Worm (Caenorhabditis elegans) whole organism, late embryonic: Measurements from ENCODE around the gene C23H3.5.
A peak's percentile ranks its signal among the peaks of the same experiment; 100 is the strongest.

Source experiments
- C08G9.2 ChIP-seq: sonication (generic microtip); optimal IDR thresholded peaks from 2 replicates; lab custom pipeline; 2016; ENCODE audit warnings: mild to moderate bottlenecking, missing genetic modification characterization, moderate library complexity, missing compliant biosample characterization
- F13H6.1 ChIP-seq: sonication (generic microtip); optimal IDR thresholded peaks from 2 replicates; lab custom pipeline; 2016; ENCODE audit warnings: missing genetic modification characterization, missing compliant biosample characterization
- K02D7.2 ChIP-seq: sonication (generic microtip); optimal IDR thresholded peaks from 2 replicates; lab custom pipeline; 2017; ENCODE audit warnings: mild to moderate bottlenecking, missing genetic modification characterization, missing compliant biosample characterization
- Y22D7AL.16 ChIP-seq: sonication (generic microtip); optimal IDR thresholded peaks from 2 replicates; lab custom pipeline; 2016; ENCODE audit warnings: missing genetic modification characterization, missing compliant biosample characterization
- ahr-1 ChIP-seq: sonication (generic microtip); optimal IDR thresholded peaks from 2 replicates; lab custom pipeline; 2016; ENCODE audit warnings: missing genetic modification characterization, missing compliant biosample characterization
- ama-1 ChIP-seq: fragments of 150-350 bp; optimal IDR thresholded peaks from 2 replicates; lab custom pipeline; 2014
- ceh-18 ChIP-seq: sonication (generic microtip); optimal IDR thresholded peaks from 2 replicates; lab custom pipeline; 2016; ENCODE audit warnings: missing genetic modification characterization, missing compliant biosample characterization
- ceh-19 ChIP-seq: fragments of 200-800 bp; sonication (Bioruptor generic); optimal IDR thresholded peaks from 2 replicates; lab custom pipeline; 2018; ENCODE audit warnings: mild to moderate bottlenecking, missing genetic modification characterization, missing compliant biosample characterization
- ceh-22 ChIP-seq: sonication (generic microtip); optimal IDR thresholded peaks from 2 replicates; lab custom pipeline; 2017; ENCODE audit warnings: missing biosample characterization, missing genetic modification characterization
- ceh-34 ChIP-seq: sonication (generic microtip); optimal IDR thresholded peaks from 2 replicates; lab custom pipeline; 2016; ENCODE audit warnings: mild to moderate bottlenecking, missing genetic modification characterization, missing compliant biosample characterization
- ceh-6 ChIP-seq: fragments of 200-800 bp; sonication (Bioruptor generic); optimal IDR thresholded peaks from 2 replicates; lab custom pipeline; 2018; ENCODE audit warnings: mild to moderate bottlenecking, missing genetic modification characterization, missing compliant biosample characterization
- dve-1 ChIP-seq: sonication (generic microtip); optimal IDR thresholded peaks from 2 replicates; lab custom pipeline; 2017; ENCODE audit warnings: antibody characterized with exemption, mild to moderate bottlenecking, missing genetic modification characterization, missing compliant biosample characterization
- elt-2 ChIP-seq: sonication (generic microtip); optimal IDR thresholded peaks from 2 replicates; lab custom pipeline; 2016; ENCODE audit warnings: missing genetic modification reagents, missing genetic modification characterization, missing compliant biosample characterization
- elt-4 ChIP-seq: sonication (generic microtip); optimal IDR thresholded peaks from 2 replicates; lab custom pipeline; 2016; ENCODE audit warnings: missing genetic modification characterization, missing compliant biosample characterization
- ets-4 ChIP-seq: sonication (generic microtip); optimal IDR thresholded peaks from 2 replicates; lab custom pipeline; 2016; ENCODE audit warnings: missing genetic modification characterization, missing compliant biosample characterization
- fkh-10 ChIP-seq: fragments of 150-350 bp; optimal IDR thresholded peaks from 2 replicates; lab custom pipeline; 2014; ENCODE audit warnings: missing biosample characterization, missing genetic modification reagents, missing genetic modification characterization
- fkh-6 ChIP-seq: sonication (generic microtip); optimal IDR thresholded peaks from 2 replicates; lab custom pipeline; 2016; ENCODE audit warnings: missing genetic modification characterization, missing compliant biosample characterization
- hlh-6 ChIP-seq: sonication (generic microtip); optimal IDR thresholded peaks from 2 replicates; lab custom pipeline; 2016; ENCODE audit warnings: missing genotype, missing genetic modification characterization, missing compliant biosample characterization
- hlh-8 ChIP-seq: sonication (generic microtip); optimal IDR thresholded peaks from 2 replicates; lab custom pipeline; 2016; ENCODE audit warnings: missing genotype, missing genetic modification characterization, missing compliant biosample characterization
- lim-6 ChIP-seq: sonication (generic microtip); optimal IDR thresholded peaks from 2 replicates; lab custom pipeline; 2016; ENCODE audit warnings: missing genetic modification characterization, missing compliant biosample characterization
- lin-11 ChIP-seq: fragments of 200-800 bp; sonication (Bioruptor generic); optimal IDR thresholded peaks from 2 replicates; lab custom pipeline; 2018; ENCODE audit warnings: mild to moderate bottlenecking, missing genetic modification characterization, missing compliant biosample characterization
- nfya-1 ChIP-seq: sonication (generic microtip); optimal IDR thresholded peaks from 2 replicates; lab custom pipeline; 2017; ENCODE audit warnings: missing genetic modification characterization, mild to moderate bottlenecking, missing compliant biosample characterization, antibody characterized with exemption, moderate library complexity
- nhr-11 ChIP-seq: fragments of 150-350 bp; optimal IDR thresholded peaks from 2 replicates; lab custom pipeline; 2014; ENCODE audit warnings: missing biosample characterization, missing genetic modification characterization
- npax-4 ChIP-seq: sonication (generic microtip); optimal IDR thresholded peaks from 2 replicates; lab custom pipeline; 2016; ENCODE audit warnings: missing genetic modification characterization, missing compliant biosample characterization
- odd-2 ChIP-seq: sonication (generic microtip); optimal IDR thresholded peaks from 2 replicates; lab custom pipeline; 2017; ENCODE audit warnings: antibody characterized with exemption, mild to moderate bottlenecking, missing genetic modification characterization, missing compliant biosample characterization
- pax-1 ChIP-seq: fragments of 150-350 bp; optimal IDR thresholded peaks from 2 replicates; lab custom pipeline; 2014; ENCODE audit warnings: missing biosample characterization, missing genetic modification characterization
- pha-2 ChIP-seq: sonication (generic microtip); optimal IDR thresholded peaks from 2 replicates; lab custom pipeline; 2017; ENCODE audit warnings: mild to moderate bottlenecking, missing genetic modification characterization, missing compliant biosample characterization
- pros-1 ChIP-seq: fragments of 150-350 bp; optimal IDR thresholded peaks from 2 replicates; lab custom pipeline; 2014; ENCODE audit warnings: missing biosample characterization, missing genetic modification reagents, missing genetic modification characterization
- sdc-2 ChIP-seq: sonication (generic microtip); optimal IDR thresholded peaks from 2 replicates; lab custom pipeline; 2016; ENCODE audit warnings: missing genotype, missing genetic modification characterization, missing compliant biosample characterization
- sox-4 ChIP-seq: sonication (generic microtip); optimal IDR thresholded peaks from 2 replicates; lab custom pipeline; 2017; ENCODE audit warnings: mild to moderate bottlenecking, missing genetic modification characterization, inconsistent platforms, missing compliant biosample characterization
- ttx-3 ChIP-seq: sonication (generic microtip); optimal IDR thresholded peaks from 2 replicates; lab custom pipeline; 2016; ENCODE audit warnings: missing genetic modification reagents, missing genetic modification characterization, missing compliant biosample characterization
- unc-42 ChIP-seq: sonication (generic microtip); optimal IDR thresholded peaks from 2 replicates; lab custom pipeline; 2016; ENCODE audit warnings: missing genotype, missing genetic modification characterization, missing compliant biosample characterization
- unc-55 ChIP-seq: sonication (generic microtip); optimal IDR thresholded peaks from 2 replicates; lab custom pipeline; 2017; ENCODE audit warnings: missing biosample characterization, missing genetic modification reagents, missing genetic modification characterization
- zip-5 ChIP-seq: sonication (generic microtip); optimal IDR thresholded peaks from 2 replicates; lab custom pipeline; 2016; ENCODE audit warnings: missing genetic modification characterization, missing compliant biosample characterization

The C23H3.5 gene

DNA sequence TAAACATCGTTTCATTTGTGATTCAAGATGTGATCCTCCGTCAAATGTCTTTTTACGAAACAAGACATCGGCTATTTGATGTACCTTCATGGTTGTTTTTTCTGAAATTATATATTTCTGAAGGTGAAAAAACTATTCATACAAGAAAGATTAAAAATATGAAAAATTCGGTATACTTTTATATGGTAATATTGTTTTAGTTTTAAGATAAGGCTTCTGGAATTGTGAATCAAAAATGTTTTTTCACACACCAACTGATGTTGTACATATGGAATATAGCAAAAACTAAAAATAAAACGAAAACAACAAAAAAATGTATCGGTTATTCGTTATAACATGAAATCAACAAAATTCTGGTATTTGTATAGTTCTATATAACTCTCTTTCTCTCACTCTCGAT lies 10.2 kb upstream of the C23H3.5 start, which contains the start of gene F23F1.6:
Gene F23F1.6, minus strand, starts transcription at position 101 of the 400 bp plus-strand sequence.
- TF ChIP-seq ceh-18 (tag; lab: Kevin White, UChicago) (no peak), hlh-8 (tag; lab: Kevin White, UChicago) (no peak), zip-5 (no peak), fkh-6 (tag; lab: Kevin White, UChicago) (no peak), ahr-1 (no peak), npax-4 (tag; lab: Kevin White, UChicago) (no peak), elt-2 (tag; lab: Kevin White, UChicago) (no peak), unc-55 (GFP tag; lab: Kevin White, UChicago) (no peak), hlh-6 (tag; lab: Kevin White, UChicago) (no peak), pha-2 (no peak), sdc-2 (tag; lab: Kevin White, UChicago) (no peak)
- TF ChIP-seq, all 69 proteins: peak for 0

DNA sequence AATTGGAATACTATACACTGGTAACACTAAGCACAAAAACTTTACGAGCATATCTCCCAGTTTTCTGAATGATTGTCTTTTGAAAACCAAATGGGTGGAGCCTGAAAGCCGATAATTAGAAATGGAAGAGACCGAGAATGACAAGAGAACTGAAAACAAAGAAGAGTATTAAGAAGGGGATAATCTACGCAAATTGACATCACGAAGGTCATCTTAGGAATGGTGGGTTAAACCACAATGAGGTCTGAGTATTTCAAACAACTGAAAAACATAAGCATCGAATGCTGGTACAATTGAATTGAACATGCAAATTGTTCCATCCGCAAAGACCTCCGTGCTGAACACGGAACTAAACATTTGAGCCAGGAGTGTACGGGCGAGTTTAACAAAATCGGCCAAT lies 7.9 kb upstream of the C23H3.5 start, which contains the start of gene spp-24:
Gene spp-24, minus strand, starts transcription at position 101 of the 400 bp plus-strand sequence.
- TF ChIP-seq odd-2 (tag; lab: Kevin White, UChicago) = no peak
- no peak for TF ChIP-seq ttx-3 (tag; lab: Kevin White, UChicago)
- no peak for TF ChIP-seq lin-11
- no peak for TF ChIP-seq elt-2 (tag; lab: Kevin White, UChicago)

DNA sequence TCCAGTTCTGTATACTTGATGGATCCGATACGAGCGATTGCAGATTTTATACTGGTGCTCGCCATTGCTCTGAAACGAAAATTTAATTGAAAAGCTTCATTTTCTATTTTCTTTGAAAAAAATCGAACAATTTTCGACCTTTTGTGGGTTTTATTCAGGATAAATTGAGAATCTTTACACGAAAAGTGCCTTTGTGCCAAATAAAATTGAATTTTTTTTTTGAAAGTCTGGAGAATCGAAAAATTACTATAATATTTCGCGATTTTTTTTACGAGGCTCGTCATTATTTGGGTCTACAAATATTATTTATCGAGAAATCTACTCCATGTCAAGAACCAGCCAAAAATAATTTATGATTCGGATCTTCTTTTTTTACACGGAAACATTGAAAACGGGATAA lies 5.5 kb upstream of the C23H3.5 start, which contains the start of gene F23F1.10:
Gene F23F1.10, minus strand, starts transcription at position 69 of the 400 bp plus-strand sequence.
- TF ChIP-seq zip-5 (no peak), ama-1 (no peak), ceh-34 (tag; lab: Kevin White, UChicago) (no peak)

DNA sequence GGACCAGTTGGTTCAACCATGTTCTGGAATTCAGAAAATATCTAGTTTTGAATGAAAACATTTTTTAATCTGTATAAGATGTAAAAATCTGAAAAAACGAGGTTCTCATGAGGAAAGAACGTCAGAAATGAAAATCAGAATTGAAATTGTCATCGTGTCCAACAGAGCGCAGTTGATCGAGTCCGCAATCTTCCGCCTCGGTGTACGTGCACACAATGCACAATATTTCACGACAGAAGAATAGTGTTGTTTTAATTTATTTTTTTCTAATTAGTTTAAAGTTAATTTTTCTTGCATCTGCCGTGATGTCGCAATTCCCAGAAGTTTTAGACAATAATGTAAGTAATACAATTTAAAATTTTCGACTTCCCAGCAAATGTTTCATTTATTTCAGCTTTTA lies 3.7 kb upstream of the C23H3.5 start, which contains the start of gene nfyc-1:
Gene nfyc-1, plus strand, starts transcription at position 268 of the 400 bp plus-strand sequence.
- TF ChIP-seq pax-1 (tag; lab: Kevin White, UChicago) = no peak
- TF ChIP-seq sox-4 = no peak
- no peak for TF ChIP-seq nhr-11 (tag; lab: Kevin White, UChicago)
- no peak for TF ChIP-seq ceh-22
- TF ChIP-seq unc-55 (GFP tag; lab: Kevin White, UChicago) = peak; percentile 36
- TF ChIP-seq lim-6 (tag; lab: Kevin White, UChicago) = no peak
- TF ChIP-seq dve-1 (tag; lab: Kevin White, UChicago) = no peak
- TF ChIP-seq ets-4 (tag; lab: Kevin White, UChicago) = no peak
- no peak for TF ChIP-seq hlh-8 (tag; lab: Kevin White, UChicago)
- peak; percentile 76 for TF ChIP-seq unc-42 (tag; lab: Kevin White, UChicago)
- TF ChIP-seq F13H6.1 = no peak
- peak; percentile 28 for TF ChIP-seq nfya-1
- TF ChIP-seq ceh-6 (GFP tag; lab: Kevin White, UChicago) = no peak

DNA sequence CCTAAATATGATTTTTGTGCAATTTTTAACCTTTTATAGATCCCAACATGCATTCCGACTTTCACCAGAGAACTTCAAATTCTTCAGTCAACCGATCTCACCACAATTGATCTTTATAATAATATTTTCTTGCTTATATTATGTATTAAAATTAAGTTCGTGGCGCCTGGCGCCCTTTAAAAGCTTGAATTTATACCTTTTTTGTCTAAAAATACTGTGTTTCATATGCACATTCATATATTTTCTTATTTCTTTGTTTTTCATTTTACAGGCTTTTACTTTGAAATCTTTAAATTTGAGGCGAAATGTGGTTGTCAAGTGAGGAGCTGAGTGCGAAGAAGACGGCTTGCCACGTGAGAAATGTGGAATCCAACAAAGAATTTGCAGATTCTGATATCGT lies 2.6 kb upstream of the C23H3.5 start, which contains the start of gene rpoa-49:
Gene rpoa-49, plus strand, starts transcription at position 301 of the 400 bp plus-strand sequence.
- no peak for TF ChIP-seq C08G9.2 (tag; lab: Kevin White, UChicago)
- no peak for TF ChIP-seq sox-4
- TF ChIP-seq elt-4 (tag; lab: Kevin White, UChicago) = no peak
- TF ChIP-seq fkh-10 (GFP tag; lab: Kevin White, UChicago) = no peak
- TF ChIP-seq nhr-11 (tag; lab: Kevin White, UChicago) = no peak

DNA sequence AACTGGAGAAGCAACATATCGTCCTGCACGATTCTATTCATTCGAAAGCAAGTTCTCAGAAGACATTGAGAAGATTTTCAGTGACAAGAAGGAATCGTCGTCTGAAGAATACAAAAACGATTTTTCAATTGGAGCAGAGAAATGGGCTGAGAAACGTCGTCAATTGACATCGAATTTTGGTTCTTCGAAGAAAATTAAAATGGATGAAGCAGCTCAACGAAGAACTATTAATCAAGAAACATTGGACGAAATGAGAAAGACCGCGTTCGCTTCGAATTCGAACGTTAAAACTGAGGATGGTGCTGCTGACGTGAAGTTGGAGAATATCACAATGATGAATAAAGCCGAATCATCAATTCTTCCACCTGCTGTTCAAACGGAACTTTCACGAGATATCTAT lies 1.3 kb upstream of the C23H3.5 start, which contains the start of gene rpt-4:
Gene rpt-4, minus strand, starts transcription at position 101 of the 400 bp plus-strand sequence.
- TF ChIP-seq Y22D7AL.16 (no peak), ceh-18 (tag; lab: Kevin White, UChicago) (no peak), pha-2 (no peak), sdc-2 (tag; lab: Kevin White, UChicago) (no peak), nfya-1 (no peak), nhr-11 (tag; lab: Kevin White, UChicago) (no peak), pros-1 (tag; lab: Kevin White, UChicago) (no peak), fkh-6 (tag; lab: Kevin White, UChicago) (no peak), ceh-19 (GFP tag; lab: Kevin White, UChicago) (no peak), K02D7.2 (tag; lab: Kevin White, UChicago) (no peak)
